Worm (Caenorhabditis elegans) whole organism, L1 larva: ENCODE results near the gene srd-74.

Experiments
- C34B4.2 ChIP-seq: sonication (generic microtip); optimal IDR thresholded peaks from 2 replicates; lab custom pipeline; 2017; ENCODE audit warnings: mild to moderate bottlenecking, missing genetic modification characterization, missing compliant biosample characterization
- blmp-1 ChIP-seq: fragments of 150-350 bp; optimal IDR thresholded peaks from 2 replicates; lab custom pipeline; 2014; ENCODE audit warnings: missing biosample characterization, missing genetic modification characterization
- efl-1 ChIP-seq, 4 experiments: fragments of 150-350 bp; optimal IDR thresholded peaks in 3 of 4; peaks in 1 of 4; 1 replicate in 1 of 4; 2 replicates in 3 of 4; lab custom pipeline; 2014; ENCODE audit warnings: missing biosample characterization in 2 of 4, missing genetic modification characterization in 2 of 4, missing genetic modification reagents in 2 of 4
- lsy-2 ChIP-seq, 2 experiments: fragments of 150-350 bp; optimal IDR thresholded peaks; 2 replicates each; lab custom pipeline; 2014; ENCODE audit warnings: missing biosample characterization in 2 of 2, missing genetic modification characterization in 2 of 2
- mab-9 ChIP-seq: fragments of 200-800 bp; sonication (Bioruptor generic); IDR thresholded peaks from 2 replicates; pipeline ENCODE4 v1.3.6; 2022; ENCODE audit warnings: missing genetic modification reagents, missing genetic modification characterization, missing compliant biosample characterization
- nhr-237 ChIP-seq: fragments of 150-350 bp; optimal IDR thresholded peaks from 2 replicates; lab custom pipeline; 2014; ENCODE audit warnings: missing biosample characterization, missing genetic modification characterization
- nhr-71 ChIP-seq: sonication (generic microtip); optimal IDR thresholded peaks from 2 replicates; lab custom pipeline; 2016; ENCODE audit warnings: mild to moderate bottlenecking, missing genetic modification characterization, moderate library complexity, missing compliant biosample characterization
- unc-130 ChIP-seq: fragments of 150-350 bp; optimal IDR thresholded peaks from 2 replicates; lab custom pipeline; 2017; ENCODE audit warnings: missing biosample characterization, missing genetic modification characterization, inconsistent platforms

DNA sequence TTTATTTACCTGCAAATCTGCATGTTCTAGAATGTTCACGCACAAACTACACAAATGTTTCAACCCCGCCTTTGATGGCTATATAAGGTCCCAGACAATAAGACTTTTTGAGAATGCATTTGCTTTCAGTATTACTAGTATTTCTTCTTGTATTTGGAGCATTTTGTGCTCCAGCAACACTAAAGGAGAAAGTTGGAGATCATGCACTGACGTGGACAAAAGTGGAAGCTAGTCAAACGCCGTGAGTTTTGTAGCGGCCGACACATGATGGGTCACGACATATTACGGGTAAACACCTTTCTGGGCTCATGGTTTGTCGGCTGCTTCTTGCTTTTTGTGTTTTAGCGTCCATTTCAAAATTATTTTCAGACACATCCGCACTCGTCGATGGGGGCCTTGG, 28.5 kb downstream of the srd-74 start, which contains the start of gene C18D11.6:
- TF ChIP-seq C34B4.2 (tag; lab: Kevin White, UChicago), result no peak
- TF ChIP-seq nhr-237 (tag; lab: Kevin White, UChicago), result no peak
- no peak for TF ChIP-seq efl-1 (optimal IDR thresholded peaks at IDR 0.05; lab: Kevin White, UChicago)
- TF ChIP-seq efl-1 (GFP tag; optimal IDR thresholded peaks at IDR 0.05 in 1 of 2; lab: Kevin White, UChicago), result peak in 1 of 2 experiments; percentile 64
- no peak for TF ChIP-seq nhr-71 (tag; lab: Kevin White, UChicago)
- no peak for TF ChIP-seq unc-130 (tag; lab: Kevin White, UChicago)
- TF ChIP-seq mab-9, result no peak
- TF ChIP-seq blmp-1, result no peak
- no peak for TF ChIP-seq lsy-2 (tag; optimal IDR thresholded peaks at IDR 0.05; lab: Kevin White, UChicago)
